Worm (Caenorhabditis elegans): Measurements from ENCODE around the gene srpa-72.

The srpa-72 gene

ce11 chrII:2807674-2808206 is 20.5 kb downstream of the srpa-72 start, which contains the start of gene K12H6.12:
Gene K12H6.12, plus strand, starts transcription at chrII:2808156.
- peak; percentile 95 for TF ChIP-seq aha-1 (tag)
- peak; percentile 35 for TF ChIP-seq nhr-28 (tag; optimal IDR thresholded peaks at IDR 0.05)
- TF ChIP-seq hlh-30 (tag; optimal IDR thresholded peaks at IDR 0.05; ENCODE audit: insufficient read depth): peak; percentile 75
- peak; percentile 26 for TF ChIP-seq dve-1 (tag; optimal IDR thresholded peaks at IDR 0.05; ENCODE audit: insufficient read depth)
- TF ChIP-seq lin-38 (GFP tag; IDR thresholded peaks at IDR 0.05): no peak
- no peak for TF ChIP-seq nhr-237 (tag; optimal IDR thresholded peaks at IDR 0.05)
- peak; percentile 38 for TF ChIP-seq nhr-11 (tag; optimal IDR thresholded peaks at IDR 0.05)
- 0 out of 2 replicates have a peak, but pooled peaks have one; percentile 23 for TF ChIP-seq hmg-1.1 (GFP tag; IDR thresholded peaks at IDR 0.05)

- TF ChIP-seq spr-3 (GFP tag; optimal IDR thresholded peaks at IDR 0.05) (no peak), lin-13 (GFP tag; optimal IDR thresholded peaks at IDR 0.05) (no peak), zip-2 (tag; optimal IDR thresholded peaks at IDR 0.05) (no peak), rbr-2 (tag; optimal IDR thresholded peaks at IDR 0.05) (no peak), lin-15B (tag; optimal IDR thresholded peaks at IDR 0.05) (no peak), nhr-48 (tag; optimal IDR thresholded peaks at IDR 0.05) (no peak), egl-43 (GFP tag; IDR thresholded peaks at IDR 0.05) (no peak), nhr-111 (GFP tag; optimal IDR thresholded peaks at IDR 0.05) (no peak)
These were observed 27.7 kb downstream of the srpa-72 start for ce11 chrII:2815017-2815416.

- TF ChIP-seq nhr-76 (tag; optimal IDR thresholded peaks at IDR 0.05): no peak
- TF ChIP-seq hlh-30 (tag; optimal IDR thresholded peaks at IDR 0.05; ENCODE audit: insufficient read depth): no peak
- no peak for TF ChIP-seq Y105C5A.15 (GFP tag; IDR thresholded peaks at IDR 0.05)
- no peak for TF ChIP-seq snpc-4 (tag; optimal IDR thresholded peaks at IDR 0.05)
These were observed 28.2 kb downstream of the srpa-72 start, which contains the start of gene K12H6.2 for ce11 chrII:2815444-2815843. Gene K12H6.2, minus strand, starts transcription at chrII:2815544.

- TF ChIP-seq saeg-2 (GFP tag; IDR thresholded peaks at IDR 0.05) (no peak), spr-1 (tag; optimal IDR thresholded peaks at IDR 0.05) (no peak), nhr-102 (tag; optimal IDR thresholded peaks at IDR 0.05) (no peak), hmg-1.1 (GFP tag; IDR thresholded peaks at IDR 0.05) (no peak), arid-1 (GFP tag; conservative IDR thresholded peaks at IDR 0.05) (no peak), fkh-10 (GFP tag; optimal IDR thresholded peaks at IDR 0.05) (no peak), egl-27 (tag; optimal IDR thresholded peaks at IDR 0.05) (no peak), lim-7 (GFP tag; IDR thresholded peaks at IDR 0.05) (no peak), dve-1 (tag; optimal IDR thresholded peaks at IDR 0.05; ENCODE audit: insufficient read depth) (no peak), mxl-2 (GFP tag; conservative IDR thresholded peaks at IDR 0.05) (no peak), nhr-77 (tag; optimal IDR thresholded peaks at IDR 0.05) (no peak)
These were observed 29.4 kb downstream of the srpa-72 start, which contains the start of gene set-13 for ce11 chrII:2816676-2817075. Gene set-13, plus strand, starts transcription at chrII:2816976.

ce11 chrII:2822435-2822920 is 35.2 kb downstream of the srpa-72 start, which contains the start of the genes fut-4 and K12H6.10:
Gene fut-4, minus strand, starts transcription at chrII:2822535.
Gene K12H6.10, plus strand, starts transcription at chrII:2822870.
- no peak for TF ChIP-seq snpc-4 (tag; optimal IDR thresholded peaks at IDR 0.05)
- TF ChIP-seq unc-39 (tag; optimal IDR thresholded peaks at IDR 0.05): no peak
- TF ChIP-seq dve-1 (tag; optimal IDR thresholded peaks at IDR 0.05; ENCODE audit: insufficient read depth): no peak
- TF ChIP-seq zip-11 (GFP tag; IDR thresholded peaks at IDR 0.05): no peak
- no peak for TF ChIP-seq ceh-32 (tag; optimal IDR thresholded peaks at IDR 0.05; ENCODE audit: poor library complexity)
- no peak for TF ChIP-seq unc-62 (GFP tag; optimal IDR thresholded peaks at IDR 0.05 in 1 of 2)
- no peak for TF ChIP-seq unc-62 (tag; optimal IDR thresholded peaks at IDR 0.05)
